Worm (Caenorhabditis elegans) whole organism, young adult: ENCODE measurements around the gene col-165.
"Not testable (repeated sequence)": the region's sequence is repeated elsewhere in the genome, so short reads cannot be mapped to it uniquely, and the experiment has no call there.

Experiments used
- F57A8.1 ChIP-seq: fragments of 200-800 bp; sonication (Bioruptor generic); optimal IDR thresholded peaks from 2 replicates; lab custom pipeline; 2018; ENCODE audit warnings: mild to moderate bottlenecking, missing genetic modification characterization, moderate library complexity, missing compliant biosample characterization
- atf-7 ChIP-seq: sonication (generic microtip); optimal IDR thresholded peaks from 2 replicates; lab custom pipeline; 2017; ENCODE audit warnings: mild to moderate bottlenecking, missing genetic modification characterization, missing compliant biosample characterization
- mxl-1 ChIP-seq: sonication (generic microtip); optimal IDR thresholded peaks from 2 replicates; lab custom pipeline; 2016; ENCODE audit warnings: missing genetic modification characterization, missing compliant biosample characterization
- sdz-38 ChIP-seq: sonication (generic microtip); optimal IDR thresholded peaks from 2 replicates; lab custom pipeline; 2016; ENCODE audit warnings: missing genotype, missing genetic modification characterization, missing compliant biosample characterization
- ztf-18 ChIP-seq: sonication (generic microtip); optimal IDR thresholded peaks from 2 replicates; lab custom pipeline; 2016; ENCODE audit warnings: missing genotype, mild to moderate bottlenecking, missing genetic modification characterization, missing compliant biosample characterization

DNA sequence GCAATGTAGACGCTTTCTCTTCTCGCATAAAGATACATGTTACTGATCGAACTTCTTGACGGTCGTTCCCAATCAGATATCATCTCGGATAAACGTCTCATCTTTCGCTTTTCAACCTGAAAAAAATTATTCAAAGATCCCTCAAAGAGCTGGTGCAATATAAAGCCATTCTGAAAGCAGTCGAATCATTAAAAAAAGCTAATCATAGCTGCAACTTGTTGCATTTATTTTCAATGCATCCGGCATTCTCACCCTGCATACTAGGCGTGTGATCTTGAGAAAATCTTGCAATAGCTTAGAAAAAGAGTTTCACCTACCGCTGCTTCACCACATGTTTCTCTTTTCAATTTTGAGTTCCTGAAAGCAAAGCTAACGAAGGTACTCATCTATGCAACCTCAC lies 21.1 kb upstream of the col-165 start, which contains the start of gene C24A8.6:
- not testable (repeated sequence) for TF ChIP-seq ztf-18 (tag; lab: Kevin White, UChicago); F57A8.1 (GFP tag; lab: Kevin White, UChicago); mxl-1 (tag; lab: Kevin White, UChicago); atf-7 (tag; lab: Kevin White, UChicago); sdz-38 (tag; lab: Kevin White, UChicago)
